Worm (Caenorhabditis elegans) whole organism, L1 larva: Measurements from ENCODE around the gene C33D9.10.

Experiments used
- C16A3.4 ChIP-seq: fragments of 150-350 bp; optimal IDR thresholded peaks from 2 replicates; lab custom pipeline; 2014; ENCODE audit warnings: missing biosample characterization, missing genetic modification characterization
- Y116A8C.19 ChIP-seq: sonication (generic microtip); optimal IDR thresholded peaks from 2 replicates; lab custom pipeline; 2016; ENCODE audit warnings: missing compliant biosample characterization, missing genetic modification characterization, borderline replicate concordance
- aha-1 ChIP-seq: fragments of 150-350 bp; optimal IDR thresholded peaks from 2 replicates; lab custom pipeline; 2014; ENCODE audit warnings: missing biosample characterization, missing genetic modification characterization
- alr-1 ChIP-seq: fragments of 200-800 bp; sonication (Bioruptor generic); optimal IDR thresholded peaks from 2 replicates; lab custom pipeline; 2018; ENCODE audit warnings: borderline replicate concordance, mild to moderate bottlenecking, missing genetic modification characterization, missing compliant biosample characterization
- aly-2 ChIP-seq: fragments of 150-350 bp; optimal IDR thresholded peaks from 2 replicates; lab custom pipeline; 2014; ENCODE audit warnings: missing biosample characterization, missing genetic modification characterization
- blmp-1 ChIP-seq: fragments of 150-350 bp; optimal IDR thresholded peaks from 2 replicates; lab custom pipeline; 2014; ENCODE audit warnings: missing biosample characterization, missing genetic modification characterization
- ceh-63 ChIP-seq: fragments of 200-800 bp; sonication (Bioruptor generic); optimal IDR thresholded peaks from 2 replicates; lab custom pipeline; 2018; ENCODE audit warnings: mild to moderate bottlenecking, missing genetic modification characterization, missing compliant biosample characterization
- ceh-8 ChIP-seq: fragments of 200-800 bp; sonication (Bioruptor generic); optimal IDR thresholded peaks from 2 replicates; lab custom pipeline; 2018; ENCODE audit warnings: mild to moderate bottlenecking, missing genetic modification characterization, moderate library complexity, missing compliant biosample characterization
- ceh-82 ChIP-seq, 3 experiments: fragments of 150-350 bp in 1 of 3; sonication (generic microtip) in 2 of 3; optimal IDR thresholded peaks; 2 replicates each; lab custom pipeline; 2014 to 2017; ENCODE audit warnings: missing biosample characterization in 3 of 3, missing genetic modification characterization in 3 of 3
- ceh-88 ChIP-seq: fragments of 200-800 bp; sonication (Bioruptor generic); IDR thresholded peaks from 2 replicates; pipeline ENCODE4 v1.3.6; 2022; ENCODE audit warnings: missing genetic modification characterization, missing compliant biosample characterization
- ceh-90 ChIP-seq: sonication (generic microtip); optimal IDR thresholded peaks from 2 replicates; lab custom pipeline; 2016; ENCODE audit warnings: missing genetic modification characterization, missing compliant biosample characterization
- ces-1 ChIP-seq: fragments of 150-350 bp; optimal IDR thresholded peaks from 2 replicates; lab custom pipeline; 2014; ENCODE audit warnings: missing biosample characterization, missing genetic modification reagents, missing genetic modification characterization
- dsc-1 ChIP-seq: sonication (generic microtip); optimal IDR thresholded peaks from 2 replicates; lab custom pipeline; 2016; ENCODE audit warnings: mild to moderate bottlenecking, missing genetic modification characterization, missing compliant biosample characterization
- efl-1 ChIP-seq, 4 experiments: fragments of 150-350 bp; optimal IDR thresholded peaks in 3 of 4; peaks in 1 of 4; 1 replicate in 1 of 4; 2 replicates in 3 of 4; lab custom pipeline; 2014; ENCODE audit warnings: missing biosample characterization in 2 of 4, missing genetic modification characterization in 2 of 4, missing genetic modification reagents in 2 of 4
- elt-3 ChIP-seq, 6 experiments: fragments of 150-350 bp in 1 of 6; sonication (generic microtip); optimal IDR thresholded peaks; 2 replicates each; lab custom pipeline; 2017 to 2018; ENCODE audit warnings: missing biosample characterization in 6 of 6, missing genetic modification characterization in 6 of 6, inconsistent platforms in 1 of 6
- ets-5 ChIP-seq: fragments of 200-800 bp; sonication (Bioruptor generic); IDR thresholded peaks from 2 replicates; pipeline ENCODE4 v1.3.6; 2022; ENCODE audit warnings: missing genetic modification characterization, missing compliant biosample characterization
- fkh-8 ChIP-seq: sonication (generic microtip); optimal IDR thresholded peaks from 2 replicates; lab custom pipeline; 2016; ENCODE audit warnings: mild to moderate bottlenecking, missing genetic modification characterization, missing compliant biosample characterization
- fos-1 ChIP-seq: fragments of 150-350 bp; optimal IDR thresholded peaks from 2 replicates; lab custom pipeline; 2014; ENCODE audit warnings: missing biosample characterization, missing genetic modification characterization
- grh-1 ChIP-seq: fragments of 200-800 bp; sonication (Bioruptor generic); IDR thresholded peaks from 2 replicates; pipeline ENCODE4 v1.3.6; 2022; ENCODE audit warnings: missing genetic modification reagents, missing genetic modification characterization, missing compliant biosample characterization
- hlh-17 ChIP-seq: fragments of 200-800 bp; sonication (Bioruptor generic); optimal IDR thresholded peaks from 2 replicates; lab custom pipeline; 2018; ENCODE audit warnings: missing genetic modification characterization, mild to moderate bottlenecking, missing compliant biosample characterization, moderate library complexity, borderline replicate concordance
- hpl-2 ChIP-seq: fragments of 150-350 bp; optimal IDR thresholded peaks from 2 replicates; lab custom pipeline; 2014; ENCODE audit warnings: missing biosample characterization, missing genetic modification reagents, missing genetic modification characterization
- irx-1 ChIP-seq: sonication (generic microtip); optimal IDR thresholded peaks from 2 replicates; lab custom pipeline; 2016; ENCODE audit warnings: missing genetic modification characterization, missing compliant biosample characterization
- isw-1 ChIP-seq: fragments of 200-800 bp; sonication (Bioruptor generic); IDR thresholded peaks from 2 replicates; pipeline ENCODE4 v1.3.6; 2022; ENCODE audit warnings: missing genetic modification characterization, missing compliant biosample characterization
- jun-1 ChIP-seq: fragments of 150-350 bp; optimal IDR thresholded peaks from 2 replicates; lab custom pipeline; 2014; ENCODE audit warnings: missing biosample characterization, missing genetic modification reagents, missing genetic modification characterization
- lin-39 ChIP-seq: fragments of 150-350 bp; optimal IDR thresholded peaks from 2 replicates; lab custom pipeline; 2014; ENCODE audit warnings: missing biosample characterization, missing genetic modification reagents, missing genetic modification characterization
- lir-3 ChIP-seq: sonication (generic microtip); optimal IDR thresholded peaks from 2 replicates; lab custom pipeline; 2016; ENCODE audit warnings: mild to moderate bottlenecking, missing genetic modification characterization, moderate library complexity, missing compliant biosample characterization; ENCODE audit not compliant: poor library complexity
- mdl-1 ChIP-seq, 2 experiments: fragments of 150-350 bp; optimal IDR thresholded peaks; 2 replicates each; lab custom pipeline; 2014 to 2017; ENCODE audit warnings: missing biosample characterization in 2 of 2, missing genetic modification characterization in 2 of 2, inconsistent platforms in 1 of 2
- mep-1 ChIP-seq: fragments of 150-350 bp; optimal IDR thresholded peaks from 2 replicates; lab custom pipeline; 2014; ENCODE audit warnings: missing biosample characterization, missing genetic modification characterization
- nhr-12 ChIP-seq: sonication (generic microtip); optimal IDR thresholded peaks from 2 replicates; lab custom pipeline; 2017; ENCODE audit warnings: missing biosample characterization, missing genetic modification characterization
- nhr-237 ChIP-seq: fragments of 150-350 bp; optimal IDR thresholded peaks from 2 replicates; lab custom pipeline; 2014; ENCODE audit warnings: missing biosample characterization, missing genetic modification characterization
- nhr-28 ChIP-seq: fragments of 150-350 bp; optimal IDR thresholded peaks from 2 replicates; lab custom pipeline; 2014; ENCODE audit warnings: missing biosample characterization, missing genetic modification characterization
- nhr-47 ChIP-seq: sonication (generic microtip); optimal IDR thresholded peaks from 2 replicates; lab custom pipeline; 2016; ENCODE audit warnings: mild to moderate bottlenecking, missing genetic modification characterization, moderate library complexity, missing compliant biosample characterization
- nhr-76 ChIP-seq: sonication (generic microtip); optimal IDR thresholded peaks from 2 replicates; lab custom pipeline; 2017; ENCODE audit warnings: missing biosample characterization, missing genetic modification characterization
- nhr-85 ChIP-seq: sonication (generic microtip); peaks from one replicate; lab custom pipeline; 2016; ENCODE audit warnings: missing genetic modification characterization, inconsistent platforms, missing compliant biosample characterization
- pag-3 ChIP-seq: sonication (generic microtip); optimal IDR thresholded peaks from 2 replicates; lab custom pipeline; 2017; ENCODE audit warnings: missing genetic modification characterization, mild to moderate bottlenecking, missing compliant biosample characterization, antibody characterized with exemption, borderline replicate concordance; ENCODE audit not compliant: insufficient read depth
- skn-1 ChIP-seq: fragments of 150-350 bp; optimal IDR thresholded peaks from 2 replicates; lab custom pipeline; 2014; ENCODE audit warnings: missing biosample characterization, missing genetic modification characterization
- snpc-4 ChIP-seq: fragments of 150-350 bp; optimal IDR thresholded peaks from 2 replicates; lab custom pipeline; 2014; ENCODE audit warnings: missing biosample characterization, missing genetic modification characterization
- snu-23 ChIP-seq: sonication (generic microtip); optimal IDR thresholded peaks from 2 replicates; lab custom pipeline; 2016; ENCODE audit warnings: missing genetic modification characterization, missing compliant biosample characterization
- sup-37 ChIP-seq: fragments of 200-800 bp; sonication (Bioruptor generic); optimal IDR thresholded peaks from 2 replicates; lab custom pipeline; 2018; ENCODE audit warnings: mild to moderate bottlenecking, missing genetic modification characterization, missing compliant biosample characterization
- tbx-2 ChIP-seq: sonication (generic microtip); optimal IDR thresholded peaks from 2 replicates; lab custom pipeline; 2016; ENCODE audit warnings: missing genetic modification characterization, missing compliant biosample characterization
- tlp-1 ChIP-seq: fragments of 150-350 bp; optimal IDR thresholded peaks from 2 replicates; lab custom pipeline; 2014; ENCODE audit warnings: missing biosample characterization, missing genetic modification characterization
- unc-130 ChIP-seq: fragments of 150-350 bp; optimal IDR thresholded peaks from 2 replicates; lab custom pipeline; 2017; ENCODE audit warnings: missing biosample characterization, missing genetic modification characterization, inconsistent platforms
- unc-30 ChIP-seq: sonication (generic microtip); optimal IDR thresholded peaks from 2 replicates; lab custom pipeline; 2017; ENCODE audit warnings: missing biosample characterization, missing genetic modification characterization
- unc-62 ChIP-seq: fragments of 150-350 bp; optimal IDR thresholded peaks from 2 replicates; lab custom pipeline; 2014; ENCODE audit warnings: missing biosample characterization, missing genetic modification reagents, missing genetic modification characterization
- vab-15 ChIP-seq: sonication (generic microtip); optimal IDR thresholded peaks from 2 replicates; lab custom pipeline; 2017; ENCODE audit warnings: missing genotype, mild to moderate bottlenecking, missing genetic modification characterization, missing compliant biosample characterization
- xbp-1 ChIP-seq: sonication (generic microtip); optimal IDR thresholded peaks from 2 replicates; lab custom pipeline; 2016; ENCODE audit warnings: missing genetic modification characterization, missing compliant biosample characterization
- zag-1 ChIP-seq: fragments of 150-350 bp; optimal IDR thresholded peaks from 2 replicates; lab custom pipeline; 2014; ENCODE audit warnings: missing biosample characterization, missing genetic modification characterization
- ztf-4 ChIP-seq: fragments of 150-350 bp; optimal IDR thresholded peaks from 2 replicates; lab custom pipeline; 2014; ENCODE audit warnings: missing biosample characterization, missing genetic modification characterization

The C33D9.10 gene

DNA sequence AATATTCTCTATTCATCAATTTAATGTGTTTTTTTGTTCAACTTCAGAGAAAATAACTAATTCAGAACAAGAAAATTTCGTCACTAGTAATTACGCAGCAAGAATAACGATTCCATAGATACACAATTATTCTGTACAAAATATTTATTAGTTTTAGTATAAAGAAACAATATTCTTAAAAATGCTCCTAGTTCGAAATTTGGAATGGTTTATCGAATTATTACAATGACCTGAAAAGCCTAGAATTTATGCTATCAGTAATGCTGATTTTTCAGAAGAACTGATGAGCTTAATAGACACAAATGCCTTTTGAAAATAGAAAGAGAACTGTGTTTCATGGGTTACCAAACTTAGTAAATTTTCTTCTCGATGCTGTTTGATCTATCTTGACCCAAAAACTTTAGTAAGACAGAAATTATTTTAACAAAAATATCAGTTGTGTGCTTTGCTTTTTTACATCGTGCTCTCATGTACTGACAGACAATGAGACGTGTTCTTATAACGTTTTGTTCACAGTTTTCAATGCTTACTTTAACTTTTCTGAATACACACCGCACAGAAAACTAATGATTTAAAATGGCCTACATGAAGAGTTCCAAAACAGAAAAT lies 38.2 kb upstream of the C33D9.10 start:
- TF ChIP-seq nhr-28 (no peak), ceh-8 (no peak), snpc-4 (tag; lab: Kevin White, UChicago) (no peak), blmp-1 (no peak), ceh-90 (tag; lab: Kevin White, UChicago) (no peak), unc-130 (tag; lab: Kevin White, UChicago) (no peak), irx-1 (no peak), jun-1 (tag; lab: Kevin White, UChicago) (peak; percentile 19), lir-3 (tag; lab: Kevin White, UChicago) (no peak), nhr-47 (tag; lab: Kevin White, UChicago) (no peak), C16A3.4 (tag; lab: Kevin White, UChicago) (no peak), ets-5 (GFP tag; lab: Robert Waterston, UW) (no peak), alr-1 (tag; lab: Kevin White, UChicago) (no peak), aly-2 (tag; lab: Kevin White, UChicago) (peak; percentile 87), zag-1 (tag; lab: Kevin White, UChicago) (no peak), hlh-17 (no peak), tlp-1 (tag; lab: Kevin White, UChicago) (no peak), nhr-85 (tag; lab: Kevin White, UChicago) (peak; percentile 74), ces-1 (no peak), nhr-76 (tag; lab: Kevin White, UChicago) (no peak), nhr-237 (tag; lab: Kevin White, UChicago) (no peak), elt-3 (tag; optimal IDR thresholded peaks at IDR 0.05; lab: Kevin White, UChicago) (peak in 2 of 6 experiments; percentile 27 to 28)

DNA sequence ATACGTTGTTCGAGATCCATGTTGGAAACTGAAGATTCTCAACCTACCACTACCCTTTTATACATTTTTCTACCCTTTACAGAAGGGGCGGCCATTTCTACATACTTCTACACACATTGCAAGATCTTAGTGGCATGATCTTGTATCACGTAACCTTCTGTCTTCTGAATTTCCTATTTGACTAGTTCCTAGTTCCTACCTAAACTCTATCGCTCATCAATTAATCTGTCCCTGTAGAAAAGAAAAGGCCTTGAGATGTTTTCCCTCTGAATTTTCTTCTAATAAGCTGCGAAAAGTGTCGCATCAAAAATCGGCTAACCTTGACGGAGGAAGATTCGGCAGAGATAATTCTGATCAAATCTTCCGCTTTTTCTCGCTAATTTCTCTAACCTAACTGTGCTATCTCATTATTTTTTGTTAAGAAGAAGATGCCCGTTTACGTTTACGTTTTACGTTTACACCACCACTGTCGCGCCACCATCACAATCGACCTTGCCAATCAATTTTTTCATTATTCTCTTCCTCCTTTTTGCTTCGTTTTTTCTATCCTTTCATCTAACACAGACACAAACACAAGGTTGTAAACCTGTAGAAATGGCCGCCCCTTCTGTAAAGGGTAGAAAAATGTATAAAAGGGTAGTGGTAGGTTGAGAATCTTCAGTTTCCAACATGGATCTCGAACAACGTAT lies 36.3 kb upstream of the C33D9.10 start, which contains the start of the genes col-117 and col-3:
col-117 (minus strand) TSS at position 51 of the 689 bp plus-strand sequence.
col-3 (plus strand) TSS at position 639 of the 689 bp plus-strand sequence.
- peak; percentile 98 for TF ChIP-seq nhr-85 (tag; lab: Kevin White, UChicago)
- TF ChIP-seq efl-1 (optimal IDR thresholded peaks at IDR 0.05; lab: Kevin White, UChicago): no peak
- TF ChIP-seq efl-1 (GFP tag; optimal IDR thresholded peaks at IDR 0.05 in 1 of 2; lab: Kevin White, UChicago): no peak
- no peak for TF ChIP-seq isw-1
- peak; percentile 8 for TF ChIP-seq vab-15 (tag; lab: Kevin White, UChicago)
- peak; percentile 58 for TF ChIP-seq snu-23 (GFP tag; lab: Kevin White, UChicago)
- TF ChIP-seq tlp-1 (tag; lab: Kevin White, UChicago): peak; percentile 60
- no peak for TF ChIP-seq ces-1
- TF ChIP-seq tbx-2 (tag; lab: Kevin White, UChicago): peak; percentile 39
- no peak for TF ChIP-seq alr-1 (tag; lab: Kevin White, UChicago)
- no peak for TF ChIP-seq nhr-76 (tag; lab: Kevin White, UChicago)
- no peak for TF ChIP-seq sup-37 (GFP tag; lab: Kevin White, UChicago)
- TF ChIP-seq dsc-1 (tag; lab: Kevin White, UChicago): no peak
- no peak for TF ChIP-seq nhr-12
- TF ChIP-seq fos-1 (tag; lab: Kevin White, UChicago): no peak
- no peak for TF ChIP-seq xbp-1
- no peak for TF ChIP-seq ceh-82 (tag; optimal IDR thresholded peaks at IDR 0.05; lab: Kevin White, UChicago)
- TF ChIP-seq Y116A8C.19 (tag; lab: Kevin White, UChicago): no peak
- no peak for TF ChIP-seq unc-30 (tag; lab: Kevin White, UChicago)
- TF ChIP-seq nhr-47 (tag; lab: Kevin White, UChicago): peak; percentile 25
- TF ChIP-seq blmp-1: peak; percentile 91
- peak; percentile 58 for TF ChIP-seq pag-3 (tag; lab: Kevin White, UChicago)
- TF ChIP-seq skn-1 (tag; lab: Kevin White, UChicago): no peak
- TF ChIP-seq aha-1 (tag; lab: Kevin White, UChicago): no peak
- TF ChIP-seq hlh-17: no peak
- peak in 1 of 2 experiments; percentile 17 for TF ChIP-seq mdl-1 (tag; optimal IDR thresholded peaks at IDR 0.05; lab: Kevin White, UChicago)
- TF ChIP-seq fkh-8 (tag; lab: Kevin White, UChicago): no peak
- no peak for TF ChIP-seq ets-5 (GFP tag; lab: Robert Waterston, UW)
- 0 out of 2 replicates have a peak, but pooled peaks have one; percentile 23 for TF ChIP-seq grh-1
- no peak for TF ChIP-seq hpl-2
- TF ChIP-seq ceh-63 (GFP tag; lab: Kevin White, UChicago): no peak
- TF ChIP-seq unc-62 (GFP tag; lab: Kevin White, UChicago): no peak
- TF ChIP-seq ceh-88 (GFP tag; lab: Robert Waterston, UW): no peak
- TF ChIP-seq mep-1 (tag; lab: Kevin White, UChicago): peak; percentile 59
- TF ChIP-seq lin-39 (tag; lab: Kevin White, UChicago): no peak
- TF ChIP-seq ztf-4 (tag; lab: Kevin White, UChicago): peak; percentile 14
- no peak for TF ChIP-seq nhr-237 (tag; lab: Kevin White, UChicago)
